Fruit fly (Drosophila melanogaster) whole organism, embryonic: ENCODE data around the gene CG12177.
A peak's percentile ranks its signal among the peaks of the same experiment; 100 is the strongest.

Source experiments
- ATbp ChIP-seq: fragments of 200-800 bp; sonication (Bioruptor generic); optimal IDR thresholded peaks from 2 replicates; lab custom pipeline; 2017; ENCODE audit warnings: missing biosample characterization, mild to moderate bottlenecking, missing genetic modification characterization, missing genetic modification reagents
- Adf1 ChIP-seq: fragments of 200-800 bp; sonication (Bioruptor generic); IDR thresholded peaks from 2 replicates; pipeline ENCODE4 v1.3.6; 2022; ENCODE audit warnings: missing biosample characterization, missing genetic modification characterization
- CG17361 ChIP-seq: fragments of 200-800 bp; sonication (Bioruptor generic); IDR thresholded peaks from 3 replicates; pipeline ENCODE4 v1.3.6; 2022; ENCODE audit warnings: missing biosample characterization, missing genetic modification characterization
- CG32532 ChIP-seq: fragments of 200-800 bp; sonication (Bioruptor generic); IDR thresholded peaks from 2 replicates; pipeline ENCODE4 v1.3.6; 2022; ENCODE audit warnings: missing biosample characterization, missing genetic modification characterization
- CG3407 ChIP-seq: fragments of 200-800 bp; sonication (Bioruptor generic); optimal IDR thresholded peaks from 2 replicates; lab custom pipeline; 2018; ENCODE audit warnings: missing biosample characterization, mild to moderate bottlenecking, missing genetic modification characterization
- CG5245 ChIP-seq: fragments of 200-800 bp; sonication (Bioruptor generic); optimal IDR thresholded peaks from 3 replicates; lab custom pipeline; 2016; ENCODE audit warnings: missing biosample characterization, missing genetic modification characterization
- CG6272 ChIP-seq: fragments of 200-800 bp; sonication (Bioruptor generic); IDR thresholded peaks from 2 replicates; pipeline ENCODE4 v1.3.6; 2022; ENCODE audit warnings: missing biosample characterization, missing genetic modification characterization
- CG6689 ChIP-seq: fragments of 200-800 bp; sonication (Bioruptor generic); IDR thresholded peaks from 2 replicates; pipeline ENCODE4 v1.3.6; 2022; ENCODE audit warnings: missing biosample characterization, missing genetic modification characterization
- CG8290 ChIP-seq, 3 experiments: fragments of 200-800 bp; sonication (Bioruptor generic); optimal IDR thresholded peaks; 2 replicates each; lab custom pipeline; 2016 to 2019; ENCODE audit warnings: missing biosample characterization in 3 of 3, missing genetic modification characterization in 3 of 3, mild to moderate bottlenecking in 2 of 3, moderate library complexity in 1 of 3
- CG8924 ChIP-seq: fragments of 200-800 bp; optimal IDR thresholded peaks from 3 replicates; lab custom pipeline; 2019; ENCODE audit warnings: missing biosample characterization, mild to moderate bottlenecking, missing genetic modification characterization, moderate library complexity
- CG9609 ChIP-seq: fragments of 200-800 bp; sonication (Bioruptor generic); optimal IDR thresholded peaks from 3 replicates; lab custom pipeline; 2016; ENCODE audit warnings: missing biosample characterization, missing genetic modification characterization
- CG9932 ChIP-seq: fragments of 200-800 bp; sonication (Bioruptor generic); IDR thresholded peaks from 2 replicates; pipeline ENCODE4 v1.3.6; 2022; ENCODE audit warnings: missing biosample characterization, missing genetic modification characterization
- CTCF ChIP-seq: fragments of 200-800 bp; sonication (Bioruptor generic); optimal IDR thresholded peaks from 2 replicates; lab custom pipeline; 2017; ENCODE audit warnings: missing biosample characterization, mild to moderate bottlenecking, missing genetic modification characterization, moderate library complexity
- CkIIα-i1 ChIP-seq: fragments of 200-800 bp; sonication (Bioruptor generic); IDR thresholded peaks from 2 replicates; pipeline ENCODE4 v1.3.6; 2022; ENCODE audit warnings: missing biosample characterization, missing genetic modification characterization
- CoRest ChIP-seq: fragments of 200-800 bp; sonication (Bioruptor generic); optimal IDR thresholded peaks from 3 replicates; lab custom pipeline; 2018; ENCODE audit warnings: missing biosample characterization, mild to moderate bottlenecking, missing genetic modification characterization, moderate library complexity
- Dad ChIP-seq: fragments of 200-800 bp; sonication (Bioruptor generic); optimal IDR thresholded peaks from 3 replicates; lab custom pipeline; 2016; ENCODE audit warnings: missing biosample characterization, missing genetic modification characterization
- Fer3 ChIP-seq: fragments of 200-800 bp; sonication (Bioruptor generic); optimal IDR thresholded peaks from 2 replicates; lab custom pipeline; 2018; ENCODE audit warnings: missing biosample characterization, mild to moderate bottlenecking, missing genetic modification characterization, moderate library complexity
- HLHmδ ChIP-seq: fragments of 200-800 bp; sonication (Bioruptor generic); optimal IDR thresholded peaks from 2 replicates; lab custom pipeline; 2018; ENCODE audit warnings: missing biosample characterization, mild to moderate bottlenecking, missing genetic modification characterization, moderate library complexity
- Hr78 ChIP-seq, 2 experiments: fragments of 200-800 bp in 1 of 2; fragments of >200 bp in 1 of 2; sonication (Bioruptor generic) in 1 of 2; optimal IDR thresholded peaks; 2 replicates each; lab custom pipeline; 2017 to 2019; ENCODE audit warnings: missing biosample characterization in 2 of 2, missing genetic modification characterization in 2 of 2, mild to moderate bottlenecking in 1 of 2, moderate library complexity in 1 of 2
- Lhr ChIP-seq: fragments of 200-800 bp; sonication (Bioruptor generic); optimal IDR thresholded peaks from 3 replicates; lab custom pipeline; 2017; ENCODE audit warnings: mild to moderate bottlenecking, missing biosample characterization, missing genetic modification reagents, missing genetic modification characterization
- Lim3 ChIP-seq: fragments of 200-800 bp; sonication (Bioruptor generic); IDR thresholded peaks from 2 replicates; pipeline ENCODE4 v1.3.6; 2022; ENCODE audit warnings: missing biosample characterization, missing genetic modification characterization
- MESR4 ChIP-seq: fragments of 200-800 bp; sonication (Bioruptor generic); optimal IDR thresholded peaks from 2 replicates; lab custom pipeline; 2018; ENCODE audit warnings: missing biosample characterization, mild to moderate bottlenecking, missing genetic modification characterization, moderate library complexity
- Opbp ChIP-seq: fragments of 200-800 bp; sonication (Bioruptor generic); IDR thresholded peaks from 3 replicates; pipeline ENCODE4 v1.3.6; 2022; ENCODE audit warnings: missing biosample characterization, missing genetic modification characterization; ENCODE audit not compliant: partially characterized antibody
- Sox100B ChIP-seq: fragments of 200-800 bp; sonication (Bioruptor generic); optimal IDR thresholded peaks from 3 replicates; lab custom pipeline; 2018; ENCODE audit warnings: missing biosample characterization, mild to moderate bottlenecking, missing genetic modification characterization
- al ChIP-seq: fragments of 200-800 bp; sonication (Bioruptor generic); IDR thresholded peaks from 2 replicates; pipeline ENCODE4 v1.3.6; 2022; ENCODE audit warnings: missing biosample characterization, missing genetic modification characterization
- amos ChIP-seq: fragments of 200-800 bp; sonication (Bioruptor generic); IDR thresholded peaks from 2 replicates; pipeline ENCODE4 v1.3.6; 2022; ENCODE audit warnings: missing biosample characterization, missing genetic modification characterization; ENCODE audit not compliant: partially characterized antibody
- bcd ChIP-seq: fragments of 200-800 bp; sonication (Bioruptor generic); optimal IDR thresholded peaks from 2 replicates; lab custom pipeline; 2017; ENCODE audit warnings: missing biosample characterization, mild to moderate bottlenecking, missing genetic modification characterization
- chif ChIP-seq, 2 experiments: fragments of 200-800 bp; sonication (Bioruptor generic); optimal IDR thresholded peaks; 3 replicates each; lab custom pipeline; 2016; ENCODE audit warnings: missing biosample characterization in 2 of 2, missing genetic modification characterization in 2 of 2
- chinmo ChIP-seq: fragments of 200-800 bp; sonication (Bioruptor generic); IDR thresholded peaks from 4 replicates; pipeline ENCODE4 v1.3.6; 2022; ENCODE audit warnings: missing biosample characterization, missing genetic modification characterization; ENCODE audit not compliant: partially characterized antibody
- chn ChIP-seq: fragments of 200-800 bp; sonication (Bioruptor generic); optimal IDR thresholded peaks from 2 replicates; lab custom pipeline; 2016; ENCODE audit warnings: missing biosample characterization, missing genetic modification characterization
- disco-r ChIP-seq: fragments of 200-800 bp; sonication (Bioruptor generic); optimal IDR thresholded peaks from 2 replicates; lab custom pipeline; 2016; ENCODE audit warnings: missing biosample characterization, missing genetic modification characterization
- dpn ChIP-seq, 2 experiments: fragments of 200-800 bp; sonication (Bioruptor generic); optimal IDR thresholded peaks; 3 replicates each; lab custom pipeline; 2016; ENCODE audit warnings: missing biosample characterization in 2 of 2, missing genetic modification characterization in 2 of 2
- gt ChIP-seq: fragments of 200-800 bp; sonication (Bioruptor generic); IDR thresholded peaks from 2 replicates; pipeline ENCODE4 v1.3.6; 2022; ENCODE audit warnings: missing biosample characterization, missing genetic modification characterization
- hbn ChIP-seq: fragments of 200-800 bp; sonication (Bioruptor generic); IDR thresholded peaks from 2 replicates; pipeline ENCODE4 v1.3.6; 2022; ENCODE audit warnings: missing biosample characterization, missing genetic modification characterization; ENCODE audit not compliant: partially characterized antibody
- lmd ChIP-seq: fragments of 200-800 bp; sonication (Bioruptor generic); IDR thresholded peaks from 2 replicates; pipeline ENCODE4 v1.3.6; 2022; ENCODE audit warnings: missing biosample characterization, missing genetic modification characterization
- lov ChIP-seq, 2 experiments: fragments of 200-800 bp in 1 of 2; fragments of >200 bp in 1 of 2; sonication (Bioruptor generic) in 1 of 2; IDR thresholded peaks in 1 of 2; optimal IDR thresholded peaks in 1 of 2; 2 replicates in 1 of 2; 3 replicates in 1 of 2; pipeline versions ENCODE4 v1.3.6 to Lab custom; 2017 to 2022; ENCODE audit warnings: missing biosample characterization in 1 of 2, missing genetic modification characterization in 1 of 2
- mirr ChIP-seq: fragments of 200-800 bp; sonication (Bioruptor generic); optimal IDR thresholded peaks from 3 replicates; lab custom pipeline; 2018; ENCODE audit warnings: missing biosample characterization, mild to moderate bottlenecking, missing genetic modification characterization
- mld ChIP-seq: fragments of 200-800 bp; sonication (Bioruptor generic); IDR thresholded peaks from 3 replicates; pipeline ENCODE4 v1.3.6; 2022; ENCODE audit warnings: missing biosample characterization, missing genetic modification characterization; ENCODE audit not compliant: partially characterized antibody
- phol ChIP-seq: fragments of 200-800 bp; sonication (Bioruptor generic); optimal IDR thresholded peaks from 3 replicates; lab custom pipeline; 2018; ENCODE audit warnings: missing biosample characterization, mild to moderate bottlenecking, missing genetic modification characterization, moderate library complexity
- pros ChIP-seq: fragments of 200-800 bp; sonication (Bioruptor generic); optimal IDR thresholded peaks from 3 replicates; lab custom pipeline; 2019; ENCODE audit warnings: missing biosample characterization, mild to moderate bottlenecking, missing genetic modification characterization, moderate library complexity
- sc ChIP-seq, 3 experiments: fragments of >200 bp in 2 of 3; fragments of 200-800 bp in 1 of 3; sonication (Bioruptor generic) in 1 of 3; optimal IDR thresholded peaks; 2 replicates in 2 of 3; 3 replicates in 1 of 3; lab custom pipeline; 2017; ENCODE audit warnings: mild to moderate bottlenecking in 1 of 3, missing biosample characterization in 1 of 3, missing genetic modification characterization in 1 of 3, missing genetic modification reagents in 1 of 3
- sens ChIP-seq: fragments of 200-800 bp; sonication (Bioruptor generic); peaks from one replicate; lab custom pipeline; 2016; ENCODE audit warnings: missing biosample characterization, missing genetic modification characterization
- sug ChIP-seq: fragments of 200-800 bp; optimal IDR thresholded peaks from 2 replicates; lab custom pipeline; 2019; ENCODE audit warnings: missing biosample characterization, mild to moderate bottlenecking, missing genetic modification characterization, moderate library complexity
- trem ChIP-seq: fragments of 200-800 bp; optimal IDR thresholded peaks from 3 replicates; lab custom pipeline; 2019; ENCODE audit warnings: missing biosample characterization, mild to moderate bottlenecking, missing genetic modification characterization, moderate library complexity
- vfl ChIP-seq: fragments of 200-800 bp; sonication (Bioruptor generic); optimal IDR thresholded peaks from 2 replicates; lab custom pipeline; 2016; ENCODE audit warnings: missing biosample characterization, missing genetic modification characterization
- vnd ChIP-seq: fragments of 200-800 bp; sonication (Bioruptor generic); IDR thresholded peaks from 3 replicates; pipeline ENCODE4 v1.3.6; 2022; ENCODE audit warnings: missing biosample characterization, missing genetic modification characterization; ENCODE audit not compliant: partially characterized antibody

CG12177 gene

DNA sequence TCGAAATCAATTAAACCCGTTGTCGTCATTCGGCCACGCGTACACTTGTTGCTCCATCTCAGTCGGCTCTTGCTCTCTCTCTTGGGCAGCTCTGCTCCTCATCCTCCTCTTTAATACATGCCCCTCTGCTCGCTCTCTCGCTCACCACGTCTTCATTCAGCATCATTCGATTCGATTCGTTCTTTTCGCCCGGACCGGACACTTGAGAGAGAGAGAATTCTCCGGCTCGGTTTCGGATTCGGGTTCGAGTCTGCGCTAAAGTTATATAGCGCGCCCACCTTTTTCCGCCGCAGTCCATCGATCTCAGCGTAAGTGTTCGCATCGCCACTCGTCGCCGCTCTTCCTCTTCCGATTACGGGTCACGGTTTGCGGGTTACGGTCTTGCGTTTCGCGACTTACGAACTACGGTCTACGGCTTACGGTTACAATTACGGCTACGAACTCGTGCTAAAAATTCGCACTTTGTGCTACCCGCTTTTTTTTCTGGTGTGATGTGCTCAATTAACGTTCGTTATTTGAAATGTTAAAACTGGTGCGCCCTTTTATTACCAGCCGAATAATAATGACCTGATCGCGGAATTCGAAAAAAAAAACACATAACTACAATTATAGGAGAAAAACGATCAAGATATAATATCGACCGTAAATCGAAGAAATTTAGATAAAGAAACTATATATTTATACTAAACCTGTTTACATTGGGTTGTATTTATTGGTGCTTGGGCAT lies 38.2 kb downstream of the CG12177 start (continued):
- TF ChIP-seq Lhr (GFP tag; lab: Kevin White, UChicago) (no peak), pros (GFP tag; lab: Kevin White, UChicago) (peak; percentile 57), Opbp (GFP tag; lab: Robert Waterston, UW) (peak; percentile 47; the same call in 1 of the 3 replicates), CG3407 (GFP tag; lab: Kevin White, UChicago) (no peak), CG17361 (GFP tag; lab: Robert Waterston, UW) (no peak), sc (optimal IDR thresholded peaks at IDR 0.05; lab: Kevin White, UChicago) (no peak), sc (GFP tag; optimal IDR thresholded peaks at IDR 0.05; lab: Kevin White, UChicago) (no peak), chinmo (GFP tag; lab: Robert Waterston, UW) (peak; percentile 83; the same call in 1 of the 4 replicates), ATbp (no peak), CG6272 (GFP tag; lab: Robert Waterston, UW) (no peak), sens (GFP tag; lab: Kevin White, UChicago) (peak; percentile 56), Dad (GFP tag; lab: Kevin White, UChicago) (no peak), phol (tag; lab: Kevin White, UChicago) (no peak), chif (GFP tag; optimal IDR thresholded peaks at IDR 0.05; lab: Kevin White, UChicago) (no peak), HLHmδ (GFP tag; lab: Kevin White, UChicago) (no peak), Adf1 (GFP tag; lab: Robert Waterston, UW) (peak; percentile 61; the same call in 1 of the 2 replicates), CG9932 (GFP tag; lab: Robert Waterston, UW) (peak; percentile 20; the same call in 1 of the 2 replicates), Hr78 (GFP tag; optimal IDR thresholded peaks at IDR 0.05; lab: Kevin White, UChicago) (peak in 1 of 2 experiments; percentile 60), bcd (GFP tag; lab: Kevin White, UChicago) (no peak), hbn (GFP tag; lab: Robert Waterston, UW) (peak; percentile 37; the same call in 1 of the 2 replicates), CG32532 (GFP tag; lab: Robert Waterston, UW) (peak; percentile 48; the same call in 1 of the 2 replicates), CG6689 (GFP tag; lab: Robert Waterston, UW) (no peak), MESR4 (GFP tag; lab: Kevin White, UChicago) (no peak), chn (GFP tag; lab: Kevin White, UChicago) (no peak), Fer3 (tag; lab: Kevin White, UChicago) (no peak), CoRest (tag; lab: Kevin White, UChicago) (no peak), mld (GFP tag; lab: Robert Waterston, UW) (no peak), CTCF (peak; percentile 44), vnd (0 out of 3 replicates have a peak, but pooled peaks have one; percentile 8), amos (peak; percentile 29; the same call in 1 of the 2 replicates), mirr (GFP tag; lab: Kevin White, UChicago) (peak; percentile 6), CG8290 (GFP tag; optimal IDR thresholded peaks at IDR 0.05; lab: Kevin White, UChicago) (no peak), CG8290 (tag; optimal IDR thresholded peaks at IDR 0.05; lab: Kevin White, UChicago) (peak in 1 of 2 experiments; percentile 66), CG9609 (GFP tag; lab: Kevin White, UChicago) (no peak), CG8924 (tag; lab: Kevin White, UChicago) (no peak), gt (GFP tag; lab: Robert Waterston, UW) (no peak)

DNA sequence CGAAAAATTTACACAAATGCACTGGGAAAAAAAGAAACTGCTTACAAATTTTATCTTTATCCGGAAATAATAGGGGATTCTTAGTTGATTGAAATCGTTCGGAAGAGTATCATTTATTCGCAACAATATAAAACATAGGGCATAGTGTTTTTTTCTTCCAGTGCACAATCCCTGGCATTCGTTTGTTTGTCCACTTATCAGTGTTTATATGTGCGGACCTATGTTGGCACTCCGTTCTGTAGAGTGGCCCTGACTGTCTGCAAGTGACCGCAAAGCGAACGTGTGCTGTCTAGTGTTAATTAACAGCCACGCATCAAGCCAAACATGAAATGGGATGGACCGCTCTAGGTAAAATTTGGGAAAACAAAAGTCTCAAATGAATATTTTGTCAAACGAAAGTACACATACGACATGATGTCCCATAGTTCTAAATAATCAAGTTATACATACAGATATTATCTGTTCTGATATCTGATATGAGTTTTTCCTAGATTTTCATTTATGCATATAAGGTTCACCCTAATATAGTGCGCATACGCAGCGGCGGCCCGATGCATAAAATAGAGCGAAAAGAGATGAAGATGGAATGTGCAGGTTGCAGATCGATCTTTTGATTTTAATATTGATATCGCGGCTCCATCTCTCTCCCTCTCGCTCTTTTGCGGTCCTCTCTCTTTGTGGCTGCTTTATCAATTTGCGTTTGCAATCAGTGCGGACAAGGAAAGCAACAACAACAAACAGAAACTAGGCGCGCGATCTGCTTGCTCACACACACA lies 39.0 kb downstream of the CG12177 start:
- peak; percentile 89 for TF ChIP-seq al (GFP tag; lab: Robert Waterston, UW)
- TF ChIP-seq dpn (GFP tag; optimal IDR thresholded peaks at IDR 0.05; lab: Kevin White, UChicago), result peak; percentile 95 to 96
- 0 out of 2 replicates have a peak, but pooled peaks have one; percentile 49 for TF ChIP-seq CkIIα-i1 (GFP tag; lab: Robert Waterston, UW)
- peak; percentile 69 for TF ChIP-seq trem (tag; lab: Kevin White, UChicago)
- TF ChIP-seq lov (optimal IDR thresholded peaks at IDR 0.05; lab: Kevin White, UChicago), result no peak
- TF ChIP-seq lov (GFP tag; IDR thresholded peaks at IDR 0.05; lab: Robert Waterston, UW), result peak; percentile 88
- peak; percentile 93 for TF ChIP-seq Sox100B (GFP tag; lab: Kevin White, UChicago)
- peak; percentile 87 for TF ChIP-seq disco-r (GFP tag; lab: Kevin White, UChicago)
- TF ChIP-seq Lim3 (GFP tag; lab: Robert Waterston, UW), result peak; percentile 77; the same call in 1 of the 2 replicates
- peak; percentile 54 for TF ChIP-seq sug (tag; lab: Kevin White, UChicago)
- peak; percentile 84 for TF ChIP-seq CG5245 (GFP tag; lab: Kevin White, UChicago)
- TF ChIP-seq vfl (GFP tag; lab: Kevin White, UChicago), result peak; percentile 90
- TF ChIP-seq lmd (GFP tag; lab: Robert Waterston, UW), result peak; percentile 96
